Worm (Caenorhabditis elegans) whole organism, midembryonic: ENCODE measurements around the gene fbxa-184.

Experiments
- T22C8.4 ChIP-seq: fragments of 200-800 bp; sonication (Bioruptor generic); IDR thresholded peaks from 2 replicates; pipeline ENCODE4 v1.3.6; 2022; ENCODE audit warnings: missing genetic modification characterization, missing compliant biosample characterization
- flt-1 ChIP-seq: fragments of 200-800 bp; sonication (Bioruptor generic); IDR thresholded peaks from 2 replicates; pipeline ENCODE4 v1.3.6; 2022; ENCODE audit warnings: missing genetic modification characterization, missing compliant biosample characterization
- klf-2 ChIP-seq: fragments of 200-800 bp; sonication (Bioruptor generic); conservative IDR thresholded peaks from 2 replicates; pipeline ENCODE4 v1.3.6; 2022; ENCODE audit warnings: missing genetic modification reagents, missing genetic modification characterization, missing compliant biosample characterization

DNA sequence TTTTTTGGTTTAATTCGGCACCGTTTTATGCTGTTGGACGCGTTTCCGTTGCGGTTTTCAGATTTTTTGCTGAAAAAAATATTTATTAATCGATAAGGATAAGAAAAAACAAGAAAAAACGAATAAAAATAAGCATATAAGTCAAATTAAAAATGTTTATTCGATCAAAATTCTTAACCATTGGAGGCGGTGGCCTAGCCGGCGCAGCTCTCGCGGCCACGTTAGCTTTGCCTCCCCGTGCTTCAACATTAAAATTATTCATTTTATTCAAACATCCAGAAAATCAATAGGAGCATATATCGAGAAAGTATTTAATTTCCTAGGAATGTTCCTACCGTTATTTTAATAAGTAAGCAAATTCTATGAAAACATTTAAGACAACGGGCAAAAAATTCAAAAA lies 47.2 kb upstream of the fbxa-184 start, which contains the start of gene ZC204.14:
- TF ChIP-seq klf-2 (GFP tag; lab: Robert Waterston, UW) (no peak), T22C8.4 (GFP tag; lab: Robert Waterston, UW) (no peak), flt-1 (GFP tag; lab: Robert Waterston, UW) (no peak)
